Worm (Caenorhabditis elegans) whole organism, L1 larva: ENCODE data around the gene C18E9.9.

Source experiments
- ceh-90 ChIP-seq: sonication (generic microtip); optimal IDR thresholded peaks from 2 replicates; lab custom pipeline; 2016; ENCODE audit warnings: missing genetic modification characterization, missing compliant biosample characterization
- fos-1 ChIP-seq: fragments of 150-350 bp; optimal IDR thresholded peaks from 2 replicates; lab custom pipeline; 2014; ENCODE audit warnings: missing biosample characterization, missing genetic modification characterization
- sox-4 ChIP-seq: sonication (generic microtip); optimal IDR thresholded peaks from 2 replicates; lab custom pipeline; 2016; ENCODE audit warnings: missing genetic modification characterization, missing compliant biosample characterization
- ztf-4 ChIP-seq: fragments of 150-350 bp; optimal IDR thresholded peaks from 2 replicates; lab custom pipeline; 2014; ENCODE audit warnings: missing biosample characterization, missing genetic modification characterization

DNA sequence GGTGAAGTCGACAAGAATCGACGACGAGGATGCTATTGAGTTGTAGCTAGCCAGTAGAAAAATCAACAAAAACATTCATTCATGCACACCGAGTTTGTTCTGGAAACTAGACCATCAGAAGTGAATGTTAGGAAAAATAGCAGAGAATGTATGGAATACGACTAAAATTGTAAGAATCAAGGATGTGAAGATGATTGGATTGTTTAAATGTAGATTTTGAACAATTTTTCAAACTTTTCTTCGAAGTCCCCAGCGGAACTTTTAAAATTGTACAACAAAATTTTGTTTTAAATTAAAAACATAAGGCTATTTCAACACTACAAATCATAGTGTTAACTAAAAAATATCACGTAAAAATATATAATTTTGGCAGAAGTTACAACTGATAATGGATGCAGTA is 6.7 kb downstream of the C18E9.9 start, which contains the start of gene C18E9.7:
- no peak for TF ChIP-seq sox-4
- TF ChIP-seq ceh-90: no peak
- TF ChIP-seq ztf-4 (tag; lab: Kevin White, UChicago): no peak
- TF ChIP-seq fos-1: no peak
